Worm (Caenorhabditis elegans) whole organism, mixed stage, embryonic: Measurements from ENCODE around the gene srh-194.

Experiments used
- elt-1 ChIP-seq: sonication (generic microtip); optimal IDR thresholded peaks from 2 replicates; lab custom pipeline; 2017; ENCODE audit warnings: missing genetic modification characterization, mild to moderate bottlenecking, missing compliant biosample characterization, antibody characterized with exemption, moderate library complexity, borderline replicate concordance; ENCODE audit not compliant: insufficient read depth
- lsy-2 ChIP-seq: fragments of 150-350 bp; optimal IDR thresholded peaks from 2 replicates; lab custom pipeline; 2014; ENCODE audit warnings: missing biosample characterization, missing genetic modification characterization
- unc-62 ChIP-seq: fragments of 150-350 bp; optimal IDR thresholded peaks from 2 replicates; lab custom pipeline; 2014; ENCODE audit warnings: missing biosample characterization, missing genetic modification reagents, missing genetic modification characterization

- TF ChIP-seq lsy-2 (tag; lab: Kevin White, UChicago), result no peak
- no peak for TF ChIP-seq elt-1
- no peak for TF ChIP-seq unc-62 (GFP tag; lab: Kevin White, UChicago)
These were observed 10.5 kb upstream of the srh-194 start for ce11 chrV:4303793-4304192.
